Fruit fly (Drosophila melanogaster) whole organism, embryonic: Measurements from ENCODE around the gene CG4133.

ENCODE experiments used
- Asciz ChIP-seq: fragments of 200-800 bp; sonication (Bioruptor generic); optimal IDR thresholded peaks from 2 replicates; lab custom pipeline; 2017; ENCODE audit warnings: missing biosample characterization, mild to moderate bottlenecking, missing genetic modification characterization, missing genetic modification reagents
- B-H1 ChIP-seq: fragments of 200-800 bp; sonication (Bioruptor generic); IDR thresholded peaks from 3 replicates; pipeline ENCODE4 v1.3.6; 2022; ENCODE audit warnings: missing biosample characterization, missing genetic modification characterization
- BEAF-32 ChIP-seq: fragments of 200-800 bp; sonication (Bioruptor generic); optimal IDR thresholded peaks from 3 replicates; lab custom pipeline; 2017; ENCODE audit warnings: missing biosample characterization, missing genetic modification characterization, mild to moderate bottlenecking, moderate library complexity, missing genetic modification reagents
- Bdp1 ChIP-seq: fragments of 200-800 bp; sonication (Bioruptor generic); optimal IDR thresholded peaks from 3 replicates; lab custom pipeline; 2016; ENCODE audit warnings: missing biosample characterization, missing genetic modification characterization
- CG12391 ChIP-seq: fragments of 200-800 bp; sonication (Bioruptor generic); optimal IDR thresholded peaks from 3 replicates; lab custom pipeline; 2018; ENCODE audit warnings: missing biosample characterization, mild to moderate bottlenecking, missing genetic modification characterization, moderate library complexity
- CG14050 ChIP-seq: fragments of 200-800 bp; sonication (Bioruptor generic); IDR thresholded peaks from 3 replicates; pipeline ENCODE4 v1.3.6; 2022; ENCODE audit warnings: missing biosample characterization, missing genetic modification characterization
- CG15011 ChIP-seq: fragments of 200-800 bp; sonication (Bioruptor generic); optimal IDR thresholded peaks from 3 replicates; lab custom pipeline; 2018; ENCODE audit warnings: missing biosample characterization, mild to moderate bottlenecking, missing genetic modification characterization
- CG1602 ChIP-seq: fragments of 200-800 bp; sonication (Bioruptor generic); optimal IDR thresholded peaks from 3 replicates; lab custom pipeline; 2016; ENCODE audit warnings: missing biosample characterization, missing genetic modification characterization
- CG17361 ChIP-seq: fragments of 200-800 bp; sonication (Bioruptor generic); IDR thresholded peaks from 3 replicates; pipeline ENCODE4 v1.3.6; 2022; ENCODE audit warnings: missing biosample characterization, missing genetic modification characterization
- CG1832 ChIP-seq: fragments of 200-800 bp; sonication (Bioruptor generic); optimal IDR thresholded peaks from 2 replicates; lab custom pipeline; 2017; ENCODE audit warnings: missing biosample characterization, mild to moderate bottlenecking, missing genetic modification characterization, inconsistent platforms
- CG18476 ChIP-seq: fragments of 200-800 bp; sonication (Bioruptor generic); optimal IDR thresholded peaks from 2 replicates; lab custom pipeline; 2016; ENCODE audit warnings: missing biosample characterization, mild to moderate bottlenecking, missing genetic modification characterization
- CG2678 ChIP-seq: fragments of 200-800 bp; sonication (Bioruptor generic); optimal IDR thresholded peaks from 3 replicates; lab custom pipeline; 2019; ENCODE audit warnings: missing biosample characterization, mild to moderate bottlenecking, missing genetic modification characterization, moderate library complexity
- CG33213 ChIP-seq: fragments of 200-800 bp; sonication (Bioruptor generic); optimal IDR thresholded peaks from 3 replicates; lab custom pipeline; 2016; ENCODE audit warnings: missing biosample characterization, missing genetic modification characterization
- CG3726 ChIP-seq: fragments of 200-800 bp; sonication (Bioruptor generic); IDR thresholded peaks from 3 replicates; pipeline ENCODE4, ENCODE4 v1.3.6; 2022; ENCODE audit warnings: missing biosample characterization, missing genetic modification characterization
- CG5245 ChIP-seq: fragments of 200-800 bp; sonication (Bioruptor generic); optimal IDR thresholded peaks from 3 replicates; lab custom pipeline; 2016; ENCODE audit warnings: missing biosample characterization, missing genetic modification characterization
- CG6175 ChIP-seq: fragments of 200-800 bp; sonication (Bioruptor generic); IDR thresholded peaks from 3 replicates; pipeline ENCODE4 v1.3.6; 2022; ENCODE audit warnings: missing biosample characterization, missing genetic modification characterization
- CG6689 ChIP-seq: fragments of 200-800 bp; sonication (Bioruptor generic); IDR thresholded peaks from 2 replicates; pipeline ENCODE4 v1.3.6; 2022; ENCODE audit warnings: missing biosample characterization, missing genetic modification characterization
- CG8290 ChIP-seq, 3 experiments: fragments of 200-800 bp; sonication (Bioruptor generic); optimal IDR thresholded peaks; 2 replicates each; lab custom pipeline; 2016 to 2019; ENCODE audit warnings: missing biosample characterization in 3 of 3, missing genetic modification characterization in 3 of 3, mild to moderate bottlenecking in 2 of 3, moderate library complexity in 1 of 3
- CG8359 ChIP-seq: fragments of 200-800 bp; sonication (Bioruptor generic); optimal IDR thresholded peaks from 2 replicates; lab custom pipeline; 2017; ENCODE audit warnings: missing biosample characterization, mild to moderate bottlenecking, missing genetic modification characterization, borderline replicate concordance
- CG8765 ChIP-seq: fragments of 200-800 bp; sonication (Bioruptor generic); IDR thresholded peaks from 2 replicates; pipeline ENCODE4 v1.3.6; 2022; ENCODE audit warnings: missing biosample characterization, missing genetic modification characterization
- CTCF ChIP-seq: fragments of 200-800 bp; sonication (Bioruptor generic); optimal IDR thresholded peaks from 2 replicates; lab custom pipeline; 2017; ENCODE audit warnings: missing biosample characterization, mild to moderate bottlenecking, missing genetic modification characterization, moderate library complexity
- Dfd ChIP-seq, 2 experiments: fragments of >200 bp; optimal IDR thresholded peaks; 2 replicates each; lab custom pipeline; 2017; ENCODE audit warnings: missing biosample characterization in 2 of 2, missing genetic modification characterization in 2 of 2
- Dp ChIP-seq: fragments of 200-800 bp; sonication (Bioruptor generic); optimal IDR thresholded peaks from 2 replicates; lab custom pipeline; 2018; ENCODE audit warnings: missing biosample characterization, mild to moderate bottlenecking, missing genetic modification characterization, moderate library complexity
- Eip74EF ChIP-seq, 2 experiments: fragments of 200-800 bp in 1 of 2; fragments of >200 bp in 1 of 2; sonication (Bioruptor generic) in 1 of 2; optimal IDR thresholded peaks; 2 replicates each; lab custom pipeline; 2017 to 2019; ENCODE audit warnings: missing biosample characterization in 2 of 2, missing genetic modification characterization in 2 of 2, mild to moderate bottlenecking in 1 of 2, moderate library complexity in 1 of 2
- Fer1 ChIP-seq: fragments of 200-800 bp; sonication (Bioruptor generic); optimal IDR thresholded peaks from 2 replicates; lab custom pipeline; 2017; ENCODE audit warnings: missing biosample characterization, mild to moderate bottlenecking, missing genetic modification characterization
- Fer3 ChIP-seq: fragments of 200-800 bp; sonication (Bioruptor generic); optimal IDR thresholded peaks from 2 replicates; lab custom pipeline; 2018; ENCODE audit warnings: missing biosample characterization, mild to moderate bottlenecking, missing genetic modification characterization, moderate library complexity
- HLHmδ ChIP-seq: fragments of 200-800 bp; sonication (Bioruptor generic); optimal IDR thresholded peaks from 2 replicates; lab custom pipeline; 2018; ENCODE audit warnings: missing biosample characterization, mild to moderate bottlenecking, missing genetic modification characterization, moderate library complexity
- Hand ChIP-seq: fragments of 200-800 bp; sonication (Bioruptor generic); optimal IDR thresholded peaks from 2 replicates; lab custom pipeline; 2017; ENCODE audit warnings: mild to moderate bottlenecking, missing biosample characterization, missing genetic modification reagents, missing genetic modification characterization
- Hey ChIP-seq: fragments of 200-800 bp; sonication (Bioruptor generic); optimal IDR thresholded peaks from 3 replicates; lab custom pipeline; 2018; ENCODE audit warnings: missing biosample characterization, mild to moderate bottlenecking, missing genetic modification characterization
- MTF-1 ChIP-seq: fragments of 200-800 bp; sonication (Bioruptor generic); optimal IDR thresholded peaks from 2 replicates; lab custom pipeline; 2018; ENCODE audit warnings: missing biosample characterization, mild to moderate bottlenecking, missing genetic modification characterization, borderline replicate concordance
- Max ChIP-seq: fragments of 200-800 bp; sonication (Bioruptor generic); optimal IDR thresholded peaks from 2 replicates; lab custom pipeline; 2016; ENCODE audit warnings: missing biosample characterization, mild to moderate bottlenecking, missing genetic modification characterization
- Pdp1 ChIP-seq, 2 experiments: fragments of 200-800 bp; sonication (Bioruptor generic); optimal IDR thresholded peaks; 3 replicates each; lab custom pipeline; 2016; ENCODE audit warnings: missing biosample characterization in 2 of 2, missing genetic modification characterization in 2 of 2, mild to moderate bottlenecking in 1 of 2, moderate library complexity in 1 of 2
- Side ChIP-seq: fragments of 200-800 bp; sonication (Bioruptor generic); optimal IDR thresholded peaks from 2 replicates; lab custom pipeline; 2016; ENCODE audit warnings: missing biosample characterization, missing genetic modification characterization
- Sin3A ChIP-seq: fragments of >200 bp; optimal IDR thresholded peaks from 2 replicates; lab custom pipeline; 2018
- Sox102F ChIP-seq: fragments of 200-800 bp; sonication (Bioruptor generic); optimal IDR thresholded peaks from 2 replicates; lab custom pipeline; 2018; ENCODE audit warnings: missing biosample characterization, mild to moderate bottlenecking, missing genetic modification characterization, moderate library complexity
- cad ChIP-seq: fragments of >200 bp; optimal IDR thresholded peaks from 2 replicates; lab custom pipeline; 2017; ENCODE audit warnings: missing biosample characterization, missing genetic modification characterization
- crc ChIP-seq: fragments of 200-800 bp; sonication (Bioruptor generic); optimal IDR thresholded peaks from 2 replicates; lab custom pipeline; 2016; ENCODE audit warnings: missing biosample characterization, missing genetic modification characterization
- cwo ChIP-seq: fragments of 200-800 bp; sonication (Bioruptor generic); optimal IDR thresholded peaks from 3 replicates; lab custom pipeline; 2017; ENCODE audit warnings: missing biosample characterization, missing genetic modification characterization, mild to moderate bottlenecking, moderate library complexity, missing genetic modification reagents
- dysf ChIP-seq: fragments of 200-800 bp; sonication (Bioruptor generic); IDR thresholded peaks from 3 replicates; pipeline ENCODE4 v1.3.6; 2022; ENCODE audit warnings: missing biosample characterization, missing genetic modification characterization
- en ChIP-seq: fragments of 200-800 bp; sonication (Bioruptor generic); optimal IDR thresholded peaks from 2 replicates; lab custom pipeline; 2016; ENCODE audit warnings: missing biosample characterization, missing genetic modification characterization
- fd64A ChIP-seq: fragments of 200-800 bp; sonication (Bioruptor generic); optimal IDR thresholded peaks from 3 replicates; lab custom pipeline; 2018; ENCODE audit warnings: missing biosample characterization, mild to moderate bottlenecking, missing genetic modification characterization
- hth ChIP-seq: fragments of >200 bp; optimal IDR thresholded peaks from 2 replicates; lab custom pipeline; 2017; ENCODE audit warnings: inconsistent platforms
- inv ChIP-seq: fragments of 200-800 bp; sonication (Bioruptor generic); IDR thresholded peaks from 2 replicates; pipeline ENCODE4 v1.3.6; 2022; ENCODE audit warnings: missing biosample characterization, missing genetic modification characterization; ENCODE audit not compliant: partially characterized antibody
- nau ChIP-seq: fragments of 200-800 bp; sonication (Bioruptor generic); optimal IDR thresholded peaks from 3 replicates; lab custom pipeline; 2017; ENCODE audit warnings: missing biosample characterization, mild to moderate bottlenecking, missing genetic modification characterization, missing genetic modification reagents
- oc ChIP-seq: fragments of 200-800 bp; sonication (Bioruptor generic); optimal IDR thresholded peaks from 2 replicates; lab custom pipeline; 2018; ENCODE audit warnings: missing biosample characterization, mild to moderate bottlenecking, missing genetic modification characterization, moderate library complexity
- sim ChIP-seq: fragments of 200-800 bp; sonication (Bioruptor generic); IDR thresholded peaks from 2 replicates; pipeline ENCODE4 v1.3.6; 2022; ENCODE audit warnings: missing biosample characterization, missing genetic modification characterization
- tna ChIP-seq: fragments of 200-800 bp; sonication (Bioruptor generic); IDR thresholded peaks from 2 replicates; pipeline ENCODE4 v1.3.6; 2022; ENCODE audit warnings: missing biosample characterization, missing genetic modification characterization; ENCODE audit not compliant: partially characterized antibody
- vvl ChIP-seq: fragments of 200-800 bp; sonication (Bioruptor generic); IDR thresholded peaks from 2 replicates; pipeline ENCODE4 v1.3.6; 2022; ENCODE audit warnings: missing biosample characterization, missing genetic modification characterization
- wdn ChIP-seq: fragments of 200-800 bp; sonication (Bioruptor generic); IDR thresholded peaks from 2 replicates; pipeline ENCODE4 v1.3.6; 2022; ENCODE audit warnings: missing biosample characterization, missing genetic modification characterization

CG4133 gene

dm6 chr2L:419620-420184 lies 35.6 kb upstream of the CG4133 start, which contains the start of the genes CG13690 and RpLP1 (continued):
- TF ChIP-seq sim (peak; percentile 51; the same call in 1 of the 2 replicates), inv (GFP tag; lab: Robert Waterston, UW) (no peak), Sin3A (lab: Kevin White, UChicago) (peak; percentile 66), Bdp1 (GFP tag; lab: Kevin White, UChicago) (peak; percentile 50), dysf (GFP tag; lab: Robert Waterston, UW) (peak; percentile 59; the same call in 2 of the 3 replicates), tna (no peak), wdn (0 out of 2 replicates have a peak, but pooled peaks have one; percentile 4), Dfd (GFP tag; optimal IDR thresholded peaks at IDR 0.05; lab: Kevin White, UChicago) (no peak), cad (GFP tag; lab: Kevin White, UChicago) (no peak), Fer3 (peak; percentile 80), crc (GFP tag; lab: Kevin White, UChicago) (peak; percentile 52), CG1832 (GFP tag; lab: Kevin White, UChicago) (no peak), CG6175 (no peak), Side (GFP tag; lab: Kevin White, UChicago) (peak; percentile 75), CG14050 (GFP tag; lab: Robert Waterston, UW) (peak; percentile 25; the same call in 1 of the 3 replicates), CTCF (GFP tag; lab: Kevin White, UChicago) (peak; percentile 67), CG33213 (GFP tag; lab: Kevin White, UChicago) (peak; percentile 87), Max (GFP tag; lab: Kevin White, UChicago) (peak; percentile 80), Asciz (GFP tag; lab: Kevin White, UChicago) (peak; percentile 86), Hey (tag; lab: Kevin White, UChicago) (peak; percentile 70), CG17361 (GFP tag; lab: Robert Waterston, UW) (peak; percentile 85), en (GFP tag; lab: Kevin White, UChicago) (peak; percentile 72), Fer1 (GFP tag; lab: Kevin White, UChicago) (peak; percentile 89), CG5245 (GFP tag; lab: Kevin White, UChicago) (no peak), BEAF-32 (GFP tag; lab: Kevin White, UChicago) (peak; percentile 58), CG15011 (GFP tag; lab: Kevin White, UChicago) (peak; percentile 83), Eip74EF (GFP tag; optimal IDR thresholded peaks at IDR 0.05; lab: Kevin White, UChicago) (peak in 1 of 2 experiments; percentile 76), vvl (GFP tag; lab: Robert Waterston, UW) (peak; percentile 94), Sox102F (GFP tag; lab: Kevin White, UChicago) (no peak), fd64A (peak; percentile 70), Pdp1 (GFP tag; optimal IDR thresholded peaks at IDR 0.05; lab: Kevin White, UChicago) (peak; percentile 39 to 76), Hand (GFP tag; lab: Kevin White, UChicago) (peak; percentile 81), CG3726 (GFP tag; lab: Robert Waterston, UW) (no peak), CG8290 (GFP tag; optimal IDR thresholded peaks at IDR 0.05; lab: Kevin White, UChicago) (peak; percentile 56), CG8290 (tag; optimal IDR thresholded peaks at IDR 0.05; lab: Kevin White, UChicago) (peak; percentile 41 to 85), MTF-1 (peak; percentile 93), hth (lab: Kevin White, UChicago) (no peak), nau (GFP tag; lab: Kevin White, UChicago) (peak; percentile 87), CG1602 (GFP tag; lab: Kevin White, UChicago) (peak; percentile 19), CG8359 (peak; percentile 70), oc (tag; lab: Kevin White, UChicago) (peak; percentile 0), B-H1 (GFP tag; lab: Robert Waterston, UW) (peak; percentile 35; the same call in 1 of the 3 replicates), cwo (GFP tag; lab: Kevin White, UChicago) (peak; percentile 44), CG12391 (peak; percentile 84), HLHmδ (GFP tag; lab: Kevin White, UChicago) (peak; percentile 84), CG2678 (tag; lab: Kevin White, UChicago) (peak; percentile 71), CG18476 (GFP tag; lab: Kevin White, UChicago) (peak; percentile 15), Dp (peak; percentile 88), CG6689 (GFP tag; lab: Robert Waterston, UW) (no peak), CG8765 (GFP tag; lab: Robert Waterston, UW) (no peak)
